Worm (Caenorhabditis elegans) whole organism, young adult: ENCODE results near the gene inx-6.

Experiments
- B0035.1 ChIP-seq: sonication (generic microtip); optimal IDR thresholded peaks from 2 replicates; lab custom pipeline; 2016; ENCODE audit warnings: missing genetic modification characterization, mild to moderate bottlenecking, missing compliant biosample characterization, missing genotype, missing genetic modification reagents
- D2030.7 ChIP-seq: fragments of 200-800 bp; sonication (Bioruptor generic); IDR thresholded peaks from 2 replicates; pipeline ENCODE4 v1.3.6; 2022; ENCODE audit warnings: missing genetic modification reagents, missing genetic modification characterization, missing compliant biosample characterization
- F22D6.2 ChIP-seq: sonication (generic microtip); optimal IDR thresholded peaks from 2 replicates; lab custom pipeline; 2016; ENCODE audit warnings: mild to moderate bottlenecking, missing genetic modification characterization, missing compliant biosample characterization
- F33H1.4 ChIP-seq: fragments of 200-800 bp; sonication (Bioruptor generic); IDR thresholded peaks from 2 replicates; pipeline ENCODE4 v1.3.6; 2022; ENCODE audit warnings: missing genetic modification reagents, missing genetic modification characterization, missing compliant biosample characterization
- F39B2.1 ChIP-seq: fragments of 200-800 bp; sonication (Bioruptor generic); IDR thresholded peaks from 2 replicates; pipeline ENCODE4 v1.3.6; 2022; ENCODE audit warnings: missing genetic modification reagents, missing genetic modification characterization, missing compliant biosample characterization
- F49E8.2 ChIP-seq: sonication (generic microtip); optimal IDR thresholded peaks from 3 replicates; lab custom pipeline; 2017; ENCODE audit warnings: missing genetic modification characterization, mild to moderate bottlenecking, missing compliant biosample characterization, antibody characterized with exemption, moderate library complexity; ENCODE audit not compliant: insufficient read depth
- F52B5.7 ChIP-seq: sonication (generic microtip); optimal IDR thresholded peaks from 2 replicates; lab custom pipeline; 2016; ENCODE audit warnings: mild to moderate bottlenecking, missing genetic modification characterization, missing compliant biosample characterization
- K12H6.12 ChIP-seq: fragments of 200-800 bp; sonication (Bioruptor generic); optimal IDR thresholded peaks from 2 replicates; lab custom pipeline; 2018; ENCODE audit warnings: mild to moderate bottlenecking, missing genetic modification characterization, missing compliant biosample characterization
- T07F8.4 ChIP-seq: sonication (generic microtip); optimal IDR thresholded peaks from 2 replicates; lab custom pipeline; 2016; ENCODE audit warnings: mild to moderate bottlenecking, missing genetic modification characterization, moderate library complexity, missing compliant biosample characterization
- T26A5.8 ChIP-seq: sonication (generic microtip); optimal IDR thresholded peaks from 2 replicates; lab custom pipeline; 2016; ENCODE audit warnings: missing genetic modification characterization, missing compliant biosample characterization
- Y53F4B.3 ChIP-seq: fragments of 200-800 bp; sonication (Bioruptor generic); IDR thresholded peaks from 2 replicates; pipeline ENCODE4 v1.3.6; 2022; ENCODE audit warnings: missing genetic modification reagents, missing genetic modification characterization, missing compliant biosample characterization
- Y53G8AR.9 ChIP-seq: fragments of 200-800 bp; sonication (Bioruptor generic); conservative IDR thresholded peaks from 2 replicates; pipeline ENCODE4 v1.3.6; 2022; ENCODE audit warnings: missing genetic modification reagents, missing genetic modification characterization, missing compliant biosample characterization
- Y56A3A.18 ChIP-seq: fragments of 200-800 bp; sonication (Bioruptor generic); IDR thresholded peaks from 2 replicates; pipeline ENCODE4 v1.3.6; 2022; ENCODE audit warnings: missing genetic modification reagents, missing genetic modification characterization, missing compliant biosample characterization
- ZK185.1 ChIP-seq: sonication (generic microtip); optimal IDR thresholded peaks from 2 replicates; lab custom pipeline; 2016; ENCODE audit warnings: mild to moderate bottlenecking, missing genetic modification characterization, missing compliant biosample characterization; ENCODE audit not compliant: poor library complexity, severe bottlenecking
- aptf-3 ChIP-seq: fragments of 200-800 bp; sonication (Bioruptor generic); IDR thresholded peaks from 2 replicates; pipeline ENCODE4 v1.3.6; 2022; ENCODE audit warnings: missing genetic modification characterization, missing compliant biosample characterization
- atf-7 ChIP-seq: sonication (generic microtip); optimal IDR thresholded peaks from 2 replicates; lab custom pipeline; 2017; ENCODE audit warnings: mild to moderate bottlenecking, missing genetic modification characterization, missing compliant biosample characterization
- attf-6 ChIP-seq: fragments of 200-800 bp; sonication (Bioruptor generic); IDR thresholded peaks from 2 replicates; pipeline ENCODE4 v1.3.6; 2022; ENCODE audit warnings: missing genetic modification reagents, missing genetic modification characterization, missing compliant biosample characterization
- bed-1 ChIP-seq: fragments of 200-800 bp; sonication (Bioruptor generic); IDR thresholded peaks from 2 replicates; pipeline ENCODE4 v1.3.6; 2022; ENCODE audit warnings: missing genetic modification reagents, missing genetic modification characterization, missing compliant biosample characterization
- bed-2 ChIP-seq: fragments of 200-800 bp; sonication (Bioruptor generic); IDR thresholded peaks from 2 replicates; pipeline ENCODE4 v1.3.6; 2022; ENCODE audit warnings: missing genetic modification reagents, missing genetic modification characterization, missing compliant biosample characterization
- cebp-1 ChIP-seq, 2 experiments: fragments of 200-800 bp in 1 of 2; sonication (Bioruptor generic) in 1 of 2; sonication (generic microtip) in 1 of 2; IDR thresholded peaks in 1 of 2; optimal IDR thresholded peaks in 1 of 2; 2 replicates each; pipeline versions ENCODE4 v1.3.6 to Lab custom; 2017 to 2022; ENCODE audit warnings: missing compliant biosample characterization in 2 of 2, missing genetic modification characterization in 2 of 2, mild to moderate bottlenecking in 1 of 2, missing genetic modification reagents in 1 of 2, moderate library complexity in 1 of 2
- cebp-2 ChIP-seq: fragments of 200-800 bp; sonication (Bioruptor generic); IDR thresholded peaks from 2 replicates; pipeline ENCODE4 v1.3.6; 2022; ENCODE audit warnings: missing genetic modification characterization, missing compliant biosample characterization
- ceh-100 ChIP-seq: fragments of 200-800 bp; sonication (Bioruptor generic); IDR thresholded peaks from 2 replicates; pipeline ENCODE4 v1.3.6; 2022; ENCODE audit warnings: missing genetic modification reagents, missing genetic modification characterization, missing compliant biosample characterization
- ceh-27 ChIP-seq: fragments of 200-800 bp; sonication (Bioruptor generic); optimal IDR thresholded peaks from 2 replicates; lab custom pipeline; 2018; ENCODE audit warnings: mild to moderate bottlenecking, missing genetic modification characterization, moderate library complexity, missing compliant biosample characterization
- ceh-79 ChIP-seq: sonication (generic microtip); optimal IDR thresholded peaks from 2 replicates; lab custom pipeline; 2017; ENCODE audit warnings: mild to moderate bottlenecking, missing genetic modification characterization, missing compliant biosample characterization
- dpl-1 ChIP-seq: fragments of 150-350 bp; optimal IDR thresholded peaks from 2 replicates; lab custom pipeline; 2014; ENCODE audit warnings: missing biosample characterization, missing genetic modification reagents, missing genetic modification characterization
- efl-1 ChIP-seq: fragments of 150-350 bp; optimal IDR thresholded peaks from 2 replicates; lab custom pipeline; 2014; ENCODE audit warnings: missing biosample characterization, missing genetic modification reagents, missing genetic modification characterization
- egrh-3 ChIP-seq: fragments of 200-800 bp; sonication (Bioruptor generic); IDR thresholded peaks from 2 replicates; pipeline ENCODE4 v1.3.6; 2022; ENCODE audit warnings: missing genetic modification reagents, missing genetic modification characterization, missing compliant biosample characterization
- gei-17 ChIP-seq: fragments of 200-800 bp; sonication (Bioruptor generic); optimal IDR thresholded peaks from 2 replicates; lab custom pipeline; 2018; ENCODE audit warnings: mild to moderate bottlenecking, missing genetic modification characterization, missing compliant biosample characterization
- him-1 ChIP-seq: sonication (generic microtip); optimal IDR thresholded peaks from 2 replicates; lab custom pipeline; 2016; ENCODE audit warnings: missing genotype, missing genetic modification reagents, missing genetic modification characterization, missing compliant biosample characterization
- hrde-1 ChIP-seq: sonication (generic microtip); optimal IDR thresholded peaks from 2 replicates; lab custom pipeline; 2016; ENCODE audit warnings: missing genetic modification characterization, mild to moderate bottlenecking, missing compliant biosample characterization, moderate library complexity, missing genotype, missing genetic modification reagents, borderline replicate concordance
- lin-26 ChIP-seq: fragments of 200-800 bp; sonication (Bioruptor generic); IDR thresholded peaks from 2 replicates; pipeline ENCODE4 v1.3.6; 2022; ENCODE audit warnings: missing genetic modification reagents, missing genetic modification characterization, missing compliant biosample characterization
- lin-40 ChIP-seq: sonication (generic microtip); optimal IDR thresholded peaks from 2 replicates; lab custom pipeline; 2016; ENCODE audit warnings: missing genetic modification characterization, mild to moderate bottlenecking, missing compliant biosample characterization, missing genotype, missing genetic modification reagents
- lin-54 ChIP-seq: fragments of 200-800 bp; sonication (Bioruptor generic); optimal IDR thresholded peaks from 2 replicates; lab custom pipeline; 2018; ENCODE audit warnings: mild to moderate bottlenecking, missing genetic modification characterization, missing compliant biosample characterization
- lir-1 ChIP-seq: fragments of 200-800 bp; sonication (Bioruptor generic); conservative IDR thresholded peaks from 2 replicates; pipeline ENCODE4 v1.3.6; 2022; ENCODE audit warnings: missing genetic modification reagents, missing genetic modification characterization, missing compliant biosample characterization
- lsl-1 ChIP-seq: fragments of 200-800 bp; sonication (Bioruptor generic); optimal IDR thresholded peaks from 2 replicates; lab custom pipeline; 2018; ENCODE audit warnings: mild to moderate bottlenecking, missing genetic modification characterization, moderate library complexity, missing compliant biosample characterization
- lsy-27 ChIP-seq: sonication (generic microtip); optimal IDR thresholded peaks from 2 replicates; lab custom pipeline; 2017; ENCODE audit warnings: missing genetic modification characterization, mild to moderate bottlenecking, missing compliant biosample characterization, antibody characterized with exemption, missing genotype, borderline replicate concordance; ENCODE audit not compliant: insufficient read depth
- madf-10 ChIP-seq: sonication (generic microtip); optimal IDR thresholded peaks from 2 replicates; lab custom pipeline; 2016; ENCODE audit warnings: mild to moderate bottlenecking, missing genetic modification characterization, missing compliant biosample characterization
- madf-6 ChIP-seq: fragments of 200-800 bp; sonication (Bioruptor generic); IDR thresholded peaks from 2 replicates; pipeline ENCODE4 v1.3.6; 2022; ENCODE audit warnings: missing genetic modification reagents, missing genetic modification characterization, missing compliant biosample characterization
- mxl-1 ChIP-seq: sonication (generic microtip); optimal IDR thresholded peaks from 2 replicates; lab custom pipeline; 2016; ENCODE audit warnings: missing genetic modification characterization, missing compliant biosample characterization
- nfyb-1 ChIP-seq: fragments of 200-800 bp; sonication (Bioruptor generic); IDR thresholded peaks from 2 replicates; pipeline ENCODE4 v1.3.6; 2022; ENCODE audit warnings: missing genetic modification reagents, missing genetic modification characterization, missing compliant biosample characterization
- nhr-90 ChIP-seq: sonication (generic microtip); optimal IDR thresholded peaks from 2 replicates; lab custom pipeline; 2016; ENCODE audit warnings: missing genotype, mild to moderate bottlenecking, missing genetic modification characterization, missing compliant biosample characterization
- pbrm-1 ChIP-seq: fragments of 200-800 bp; sonication (Bioruptor generic); IDR thresholded peaks from 2 replicates; pipeline ENCODE4 v1.3.6; 2022; ENCODE audit warnings: missing genetic modification reagents, missing genetic modification characterization, missing compliant biosample characterization
- rcor-1 ChIP-seq: fragments of 200-800 bp; sonication (Bioruptor generic); IDR thresholded peaks from 2 replicates; pipeline ENCODE4 v1.3.6; 2022; ENCODE audit warnings: missing genetic modification reagents, missing genetic modification characterization, missing compliant biosample characterization
- rpc-1 ChIP-seq, 2 experiments: fragments of 150-350 bp in 1 of 2; sonication (generic microtip) in 1 of 2; optimal IDR thresholded peaks; 2 replicates each; lab custom pipeline; 2014 to 2018; ENCODE audit warnings: missing biosample characterization in 1 of 2, missing genetic modification characterization in 1 of 2, missing genetic modification reagents in 1 of 2, missing genotype in 1 of 2
- snpc-1.1 ChIP-seq: sonication (generic microtip); optimal IDR thresholded peaks from 2 replicates; lab custom pipeline; 2017; ENCODE audit warnings: missing genetic modification characterization, mild to moderate bottlenecking, missing compliant biosample characterization, antibody characterized with exemption, moderate library complexity, missing genotype, missing genetic modification reagents; ENCODE audit not compliant: insufficient read depth
- snpc-3.4 ChIP-seq: sonication (generic microtip); optimal IDR thresholded peaks from 2 replicates; lab custom pipeline; 2017; ENCODE audit warnings: missing genetic modification characterization, mild to moderate bottlenecking, missing compliant biosample characterization, antibody characterized with exemption, moderate library complexity, missing genotype, missing genetic modification reagents
- tbp1 ChIP-seq: fragments of 200-800 bp; sonication (Bioruptor generic); optimal IDR thresholded peaks from 2 replicates; lab custom pipeline; 2018; ENCODE audit warnings: mild to moderate bottlenecking, missing genetic modification characterization, missing compliant biosample characterization

The inx-6 gene

DNA sequence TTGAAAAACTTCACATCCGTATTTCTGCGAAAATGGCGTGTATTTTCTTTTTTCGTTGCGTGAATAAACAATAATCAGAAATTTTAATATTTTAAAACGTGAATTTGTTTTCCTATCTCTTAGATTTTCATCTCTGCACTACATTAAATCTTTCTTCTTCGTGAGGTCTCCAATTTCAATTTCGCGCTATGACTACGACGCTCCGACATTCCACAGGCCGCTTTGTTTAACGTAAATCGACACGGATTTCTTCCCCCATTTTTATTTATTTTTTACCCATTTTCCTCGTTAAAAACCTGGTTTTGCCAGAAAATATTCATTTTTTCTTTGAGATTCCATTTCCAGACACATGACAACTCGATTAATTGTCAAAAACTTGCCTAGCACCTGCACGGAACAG lies 21.7 kb upstream of the inx-6 start, which contains the start of the genes T23F6.3 and rbd-1 (continued):
- TF ChIP-seq Y53G8AR.9 (GFP tag; lab: Robert Waterston, UW) (peak; percentile 40; the same call in 1 of the 2 replicates), aptf-3 (GFP tag; lab: Robert Waterston, UW) (no peak), lir-1 (GFP tag; lab: Robert Waterston, UW) (0 out of 2 replicates have a peak, but pooled peaks have one; percentile 13), F33H1.4 (GFP tag; lab: Robert Waterston, UW) (peak; percentile 52), bed-2 (no peak), F52B5.7 (tag; lab: Kevin White, UChicago) (no peak), nfyb-1 (GFP tag; lab: Robert Waterston, UW) (peak; percentile 74), Y56A3A.18 (GFP tag; lab: Robert Waterston, UW) (no peak), rcor-1 (peak; percentile 61; the same call in 1 of the 2 replicates), efl-1 (GFP tag; lab: Kevin White, UChicago) (peak; percentile 96), attf-6 (GFP tag; lab: Robert Waterston, UW) (0 out of 2 replicates have a peak, but pooled peaks have one; percentile 52), lin-40 (peak; percentile 79), snpc-1.1 (tag; lab: Kevin White, UChicago) (no peak), K12H6.12 (tag; lab: Kevin White, UChicago) (peak; percentile 72), ceh-27 (GFP tag; lab: Kevin White, UChicago) (peak; percentile 71), him-1 (tag; lab: Kevin White, UChicago) (peak; percentile 29), lin-26 (no peak; the same call in 1 of the 2 replicates), F49E8.2 (tag; lab: Kevin White, UChicago) (peak; percentile 47), lsy-27 (tag; lab: Kevin White, UChicago) (no peak), ceh-79 (tag; lab: Kevin White, UChicago) (no peak), T07F8.4 (tag; lab: Kevin White, UChicago) (no peak), dpl-1 (GFP tag; lab: Kevin White, UChicago) (peak; percentile 94), bed-1 (GFP tag; lab: Robert Waterston, UW) (no peak), lin-54 (peak; percentile 98), ZK185.1 (tag; lab: Kevin White, UChicago) (peak; percentile 73), madf-6 (GFP tag; lab: Robert Waterston, UW) (peak; percentile 25; the same call in 1 of the 2 replicates), D2030.7 (peak; percentile 49; the same call in 1 of the 2 replicates), gei-17 (peak; percentile 8), ceh-100 (GFP tag; lab: Robert Waterston, UW) (peak; percentile 96), F22D6.2 (no peak), lsl-1 (no peak), tbp1 (GFP tag; lab: Kevin White, UChicago) (peak; percentile 37), madf-10 (peak; percentile 55), F39B2.1 (GFP tag; lab: Robert Waterston, UW) (no peak), nhr-90 (no peak), B0035.1 (no peak), atf-7 (no peak), hrde-1 (tag; lab: Kevin White, UChicago) (no peak), Y53F4B.3 (GFP tag; lab: Robert Waterston, UW) (no peak), rpc-1 (optimal IDR thresholded peaks at IDR 0.05; lab: Kevin White, UChicago) (no peak), rpc-1 (tag; optimal IDR thresholded peaks at IDR 0.05; lab: Kevin White, UChicago) (no peak), mxl-1 (tag; lab: Kevin White, UChicago) (no peak), pbrm-1 (GFP tag; lab: Robert Waterston, UW) (peak; percentile 54; the same call in 1 of the 2 replicates), snpc-3.4 (tag; lab: Kevin White, UChicago) (no peak), T26A5.8 (tag; lab: Kevin White, UChicago) (no peak), egrh-3 (GFP tag; lab: Robert Waterston, UW) (no peak), cebp-2 (GFP tag; lab: Robert Waterston, UW) (no peak), cebp-1 (GFP tag; IDR thresholded peaks at IDR 0.05; lab: Robert Waterston, UW) (no peak), cebp-1 (tag; optimal IDR thresholded peaks at IDR 0.05; lab: Kevin White, UChicago) (peak; percentile 66)
